Fruit fly (Drosophila melanogaster) whole organism, prepupa: ENCODE data around the gene drl.

Source experiments
- Blimp-1 ChIP-seq: fragments of 200-800 bp; sonication (Bioruptor generic); optimal IDR thresholded peaks from 3 replicates; lab custom pipeline; 2017; ENCODE audit warnings: missing biosample characterization, missing genetic modification characterization, mild to moderate bottlenecking, moderate library complexity, missing genetic modification reagents
- CG10631 ChIP-seq: fragments of 200-800 bp; sonication (Bioruptor generic); optimal IDR thresholded peaks from 2 replicates; lab custom pipeline; 2016; ENCODE audit warnings: missing biosample characterization, missing genetic modification characterization
- CG10669 ChIP-seq: fragments of 200-800 bp; sonication (Bioruptor generic); optimal IDR thresholded peaks from 3 replicates; lab custom pipeline; 2018; ENCODE audit warnings: missing biosample characterization, mild to moderate bottlenecking, missing genetic modification characterization, moderate library complexity
- CG11294 ChIP-seq: fragments of 200-800 bp; sonication (Bioruptor generic); IDR thresholded peaks from 2 replicates; pipeline ENCODE4 v1.3.6; 2022; ENCODE audit warnings: missing biosample characterization, missing genetic modification characterization
- CG11762 ChIP-seq: fragments of 200-800 bp; sonication (Bioruptor generic); optimal IDR thresholded peaks from 3 replicates; lab custom pipeline; 2016; ENCODE audit warnings: missing biosample characterization, missing genetic modification characterization; ENCODE audit not compliant: insufficient read depth
- CG15336 ChIP-seq: fragments of 200-800 bp; sonication (Bioruptor generic); IDR thresholded peaks from 2 replicates; pipeline ENCODE4 v1.3.6; 2022; ENCODE audit warnings: missing biosample characterization, missing genetic modification characterization
- CG1621 ChIP-seq: fragments of 200-800 bp; sonication (Bioruptor generic); optimal IDR thresholded peaks from 3 replicates; lab custom pipeline; 2018; ENCODE audit warnings: missing biosample characterization, mild to moderate bottlenecking, missing genetic modification characterization
- CG16779 ChIP-seq: fragments of 200-800 bp; sonication (Bioruptor generic); optimal IDR thresholded peaks from 3 replicates; lab custom pipeline; 2017; ENCODE audit warnings: missing biosample characterization, mild to moderate bottlenecking, missing genetic modification characterization
- CG3032 ChIP-seq: fragments of 200-800 bp; optimal IDR thresholded peaks from 2 replicates; lab custom pipeline; 2019; ENCODE audit warnings: missing biosample characterization, mild to moderate bottlenecking, missing genetic modification characterization, moderate library complexity
- CG31627 ChIP-seq: fragments of 200-800 bp; sonication (Bioruptor generic); optimal IDR thresholded peaks from 3 replicates; lab custom pipeline; 2016; ENCODE audit warnings: missing biosample characterization, missing genetic modification characterization
- CG3919 ChIP-seq: fragments of 200-800 bp; sonication (Bioruptor generic); optimal IDR thresholded peaks from 3 replicates; lab custom pipeline; 2016; ENCODE audit warnings: missing biosample characterization, missing genetic modification characterization
- CG6276 ChIP-seq: fragments of 200-800 bp; sonication (Bioruptor generic); optimal IDR thresholded peaks from 2 replicates; lab custom pipeline; 2017; ENCODE audit warnings: missing biosample characterization, mild to moderate bottlenecking, missing genetic modification characterization
- CG6792 ChIP-seq: fragments of 200-800 bp; sonication (Bioruptor generic); optimal IDR thresholded peaks from 3 replicates; lab custom pipeline; 2016; ENCODE audit warnings: missing biosample characterization, missing genetic modification characterization
- CG6808 ChIP-seq: fragments of 200-800 bp; sonication (Bioruptor generic); optimal IDR thresholded peaks from 3 replicates; lab custom pipeline; 2017; ENCODE audit warnings: missing biosample characterization, missing genetic modification characterization, mild to moderate bottlenecking, moderate library complexity, missing genetic modification reagents
- CG6854 ChIP-seq: fragments of 200-800 bp; sonication (Bioruptor generic); optimal IDR thresholded peaks from 2 replicates; lab custom pipeline; 2017; ENCODE audit warnings: missing biosample characterization, mild to moderate bottlenecking, missing genetic modification characterization
- CG8119 ChIP-seq: fragments of 200-800 bp; sonication (Bioruptor generic); IDR thresholded peaks from 3 replicates; pipeline ENCODE4 v1.3.6; 2022; ENCODE audit warnings: missing biosample characterization, missing genetic modification characterization
- CG8319 ChIP-seq: fragments of 200-800 bp; sonication (Bioruptor generic); optimal IDR thresholded peaks from 3 replicates; lab custom pipeline; 2016; ENCODE audit warnings: missing biosample characterization, missing genetic modification characterization
- CG8632 ChIP-seq: fragments of 200-800 bp; sonication (Bioruptor generic); optimal IDR thresholded peaks from 3 replicates; lab custom pipeline; 2016; ENCODE audit warnings: missing biosample characterization, missing genetic modification characterization
- CG9139 ChIP-seq: fragments of 200-800 bp; sonication (Bioruptor generic); optimal IDR thresholded peaks from 3 replicates; lab custom pipeline; 2017; ENCODE audit warnings: missing biosample characterization, mild to moderate bottlenecking, missing genetic modification characterization
- Eip75B ChIP-seq: fragments of 200-800 bp; sonication (Bioruptor generic); optimal IDR thresholded peaks from 3 replicates; lab custom pipeline; 2016; ENCODE audit warnings: missing biosample characterization, missing genetic modification characterization
- Eip78C ChIP-seq: fragments of 200-800 bp; sonication (Bioruptor generic); peaks from one replicate; lab custom pipeline; 2016; ENCODE audit warnings: missing biosample characterization, missing genetic modification characterization
- Eip93F ChIP-seq: fragments of 200-800 bp; sonication (Bioruptor generic); optimal IDR thresholded peaks from 2 replicates; lab custom pipeline; 2016; ENCODE audit warnings: missing biosample characterization, mild to moderate bottlenecking, missing genetic modification characterization
- Gug ChIP-seq: fragments of 200-800 bp; sonication (Bioruptor generic); IDR thresholded peaks from 2 replicates; pipeline ENCODE4 v1.3.6; 2022; ENCODE audit warnings: missing biosample characterization, missing genetic modification characterization
- Hr38 ChIP-seq: sonication (Bioruptor generic); optimal IDR thresholded peaks from 2 replicates; lab custom pipeline; 2016; ENCODE audit warnings: missing biosample characterization, missing genetic modification characterization
- Hr39 ChIP-seq: fragments of 200-800 bp; sonication (Bioruptor generic); optimal IDR thresholded peaks from 2 replicates; lab custom pipeline; 2016; ENCODE audit warnings: missing biosample characterization, missing genetic modification characterization
- Hr4 ChIP-seq: fragments of 200-800 bp; sonication (Bioruptor generic); optimal IDR thresholded peaks from 3 replicates; lab custom pipeline; 2016; ENCODE audit warnings: missing biosample characterization, missing genetic modification characterization
- Lpt ChIP-seq: fragments of 200-800 bp; sonication (Bioruptor generic); optimal IDR thresholded peaks from 3 replicates; lab custom pipeline; 2016; ENCODE audit warnings: missing biosample characterization, missing genetic modification characterization
- Met ChIP-seq: fragments of 200-800 bp; sonication (Bioruptor generic); optimal IDR thresholded peaks from 3 replicates; lab custom pipeline; 2016; ENCODE audit warnings: missing biosample characterization, missing genetic modification characterization
- OdsH ChIP-seq: fragments of 200-800 bp; sonication (Bioruptor generic); optimal IDR thresholded peaks from 3 replicates; lab custom pipeline; 2016; ENCODE audit warnings: missing biosample characterization, missing genetic modification characterization
- Smox ChIP-seq: fragments of 200-800 bp; sonication (Bioruptor generic); optimal IDR thresholded peaks from 3 replicates; lab custom pipeline; 2016; ENCODE audit warnings: missing biosample characterization, missing genetic modification characterization
- Sox102F ChIP-seq: fragments of 200-800 bp; sonication (Bioruptor generic); optimal IDR thresholded peaks from 2 replicates; lab custom pipeline; 2016; ENCODE audit warnings: missing biosample characterization, mild to moderate bottlenecking, missing genetic modification characterization
- Sox15 ChIP-seq: fragments of 200-800 bp; sonication (Bioruptor generic); optimal IDR thresholded peaks from 3 replicates; lab custom pipeline; 2016; ENCODE audit warnings: missing biosample characterization, missing genetic modification characterization
- achi ChIP-seq: fragments of 200-800 bp; sonication (Bioruptor generic); optimal IDR thresholded peaks from 3 replicates; lab custom pipeline; 2016; ENCODE audit warnings: missing biosample characterization, missing genetic modification characterization
- cyc ChIP-seq: fragments of 200-800 bp; sonication (Bioruptor generic); optimal IDR thresholded peaks from 3 replicates; lab custom pipeline; 2016; ENCODE audit warnings: missing biosample characterization, missing genetic modification characterization
- dac ChIP-seq: fragments of 200-800 bp; sonication (Bioruptor generic); optimal IDR thresholded peaks from 2 replicates; lab custom pipeline; 2017; ENCODE audit warnings: missing biosample characterization, mild to moderate bottlenecking, missing genetic modification characterization
- dsx ChIP-seq: fragments of 200-800 bp; optimal IDR thresholded peaks from 3 replicates; lab custom pipeline; 2019; ENCODE audit warnings: missing biosample characterization, mild to moderate bottlenecking, missing genetic modification characterization, moderate library complexity; ENCODE audit not compliant: poor library complexity, severe bottlenecking
- eg ChIP-seq: fragments of 200-800 bp; sonication (Bioruptor generic); IDR thresholded peaks from 3 replicates; pipeline ENCODE4 v1.3.6; 2022; ENCODE audit warnings: missing biosample characterization, missing genetic modification characterization
- esn ChIP-seq: fragments of 200-800 bp; sonication (Bioruptor generic); optimal IDR thresholded peaks from 2 replicates; lab custom pipeline; 2016; ENCODE audit warnings: missing biosample characterization, mild to moderate bottlenecking, missing genetic modification characterization, moderate library complexity
- fd59A ChIP-seq: fragments of 200-800 bp; sonication (Bioruptor generic); optimal IDR thresholded peaks from 2 replicates; lab custom pipeline; 2017; ENCODE audit warnings: missing biosample characterization, mild to moderate bottlenecking, missing genetic modification characterization, missing genetic modification reagents
- fkh ChIP-seq: fragments of 200-800 bp; sonication (Bioruptor generic); optimal IDR thresholded peaks from 3 replicates; lab custom pipeline; 2017; ENCODE audit warnings: missing biosample characterization, mild to moderate bottlenecking, missing genetic modification characterization, moderate library complexity
- lz ChIP-seq: fragments of 200-800 bp; sonication (Bioruptor generic); optimal IDR thresholded peaks from 3 replicates; lab custom pipeline; 2016; ENCODE audit warnings: missing biosample characterization, missing genetic modification characterization
- net ChIP-seq: fragments of 200-800 bp; sonication (Bioruptor generic); optimal IDR thresholded peaks from 3 replicates; lab custom pipeline; 2016; ENCODE audit warnings: missing biosample characterization, missing genetic modification characterization
- pdm3 ChIP-seq: fragments of 200-800 bp; sonication (Bioruptor generic); optimal IDR thresholded peaks from 3 replicates; lab custom pipeline; 2016; ENCODE audit warnings: missing biosample characterization, missing genetic modification characterization
- ss ChIP-seq, 2 experiments: fragments of 200-800 bp; sonication (Bioruptor generic); optimal IDR thresholded peaks; 2 replicates in 1 of 2; 3 replicates in 1 of 2; lab custom pipeline; 2017 to 2018; ENCODE audit warnings: mild to moderate bottlenecking in 2 of 2, missing biosample characterization in 2 of 2, missing genetic modification characterization in 2 of 2, moderate library complexity in 1 of 2
- svp ChIP-seq: fragments of 200-800 bp; sonication (Bioruptor generic); peaks from one replicate; lab custom pipeline; 2016; ENCODE audit warnings: missing biosample characterization, missing genetic modification characterization
- vri ChIP-seq: fragments of 200-800 bp; sonication (Bioruptor generic); optimal IDR thresholded peaks from 3 replicates; lab custom pipeline; 2016; ENCODE audit warnings: missing biosample characterization, mild to moderate bottlenecking, missing genetic modification characterization

Gene drl

dm6 chr2L:19141435-19142126 is 48.6 kb upstream of the drl start (continued):
- TF ChIP-seq Sox102F (peak; percentile 92), fd59A (GFP tag; lab: Kevin White, UChicago) (peak; percentile 73), achi (GFP tag; lab: Kevin White, UChicago) (peak; percentile 87), CG9139 (no peak), CG6808 (GFP tag; lab: Kevin White, UChicago) (peak; percentile 77), svp (GFP tag; lab: Kevin White, UChicago) (peak; percentile 96), dac (peak; percentile 75), eg (GFP tag; lab: Robert Waterston, UW) (peak; percentile 78), OdsH (GFP tag; lab: Kevin White, UChicago) (peak; percentile 87), CG15336 (GFP tag; lab: Robert Waterston, UW) (peak; percentile 79), CG3919 (GFP tag; lab: Kevin White, UChicago) (peak; percentile 87), Smox (GFP tag; lab: Kevin White, UChicago) (peak; percentile 91)
- TF ChIP-seq, all 60 proteins: peak for 57

dm6 chr2L:19142176-19142870 is 47.8 kb upstream of the drl start:
- peak; percentile 71 for TF ChIP-seq CG3032 (tag; lab: Kevin White, UChicago)
- peak; percentile 59 for TF ChIP-seq Eip75B (GFP tag; lab: Kevin White, UChicago)
- peak; percentile 84 for TF ChIP-seq svp (GFP tag; lab: Kevin White, UChicago)
- TF ChIP-seq esn (GFP tag; lab: Kevin White, UChicago), result peak; percentile 77
- peak; percentile 53 for TF ChIP-seq CG8632 (GFP tag; lab: Kevin White, UChicago)
- TF ChIP-seq dsx (GFP tag; lab: Kevin White, UChicago), result peak; percentile 25
- TF ChIP-seq CG31627 (GFP tag; lab: Kevin White, UChicago), result peak; percentile 65
- peak; percentile 26; the same call in 1 of the 2 replicates for TF ChIP-seq CG15336 (GFP tag; lab: Robert Waterston, UW)
- TF ChIP-seq fkh, result no peak
- TF ChIP-seq CG11762 (GFP tag; lab: Kevin White, UChicago), result peak; percentile 41
- TF ChIP-seq CG10631, result peak; percentile 71
- no peak for TF ChIP-seq dac
- TF ChIP-seq pdm3 (GFP tag; lab: Kevin White, UChicago), result peak; percentile 49
- TF ChIP-seq Eip93F, result no peak
- no peak for TF ChIP-seq Gug (GFP tag; lab: Robert Waterston, UW)
- peak; percentile 61 for TF ChIP-seq OdsH (GFP tag; lab: Kevin White, UChicago)
- TF ChIP-seq eg (GFP tag; lab: Robert Waterston, UW), result 0 out of 3 replicates have a peak, but pooled peaks have one; percentile 9
- peak; percentile 32 for TF ChIP-seq CG8319 (GFP tag; lab: Kevin White, UChicago)
- TF ChIP-seq Eip78C (GFP tag; lab: Kevin White, UChicago), result peak; percentile 84
- TF ChIP-seq ss (GFP tag; optimal IDR thresholded peaks at IDR 0.05; lab: Kevin White, UChicago), result no peak
- TF ChIP-seq CG6854 (GFP tag; lab: Kevin White, UChicago), result no peak
- TF ChIP-seq CG6792 (GFP tag; lab: Kevin White, UChicago), result peak; percentile 44
- peak; percentile 9 for TF ChIP-seq CG16779
- TF ChIP-seq Hr39 (GFP tag; lab: Kevin White, UChicago), result peak; percentile 59
- no peak for TF ChIP-seq CG11294
- TF ChIP-seq fd59A (GFP tag; lab: Kevin White, UChicago), result peak; percentile 51
- peak; percentile 72 for TF ChIP-seq achi (GFP tag; lab: Kevin White, UChicago)
- peak; percentile 83 for TF ChIP-seq Met (GFP tag; lab: Kevin White, UChicago)
- no peak for TF ChIP-seq CG6276
- TF ChIP-seq CG3919 (GFP tag; lab: Kevin White, UChicago), result peak; percentile 34
- TF ChIP-seq cyc, result peak; percentile 45
- TF ChIP-seq Lpt (GFP tag; lab: Kevin White, UChicago), result no peak
- peak; percentile 57; the same call in 2 of the 3 replicates for TF ChIP-seq CG8119 (GFP tag; lab: Robert Waterston, UW)
- TF ChIP-seq CG6808 (GFP tag; lab: Kevin White, UChicago), result peak; percentile 56
- TF ChIP-seq CG1621 (tag; lab: Kevin White, UChicago), result peak; percentile 46
- TF ChIP-seq Hr4 (GFP tag; lab: Kevin White, UChicago), result peak; percentile 18
- TF ChIP-seq net (GFP tag; lab: Kevin White, UChicago), result peak; percentile 60
- no peak for TF ChIP-seq Hr38 (GFP tag; lab: Kevin White, UChicago)
- TF ChIP-seq Blimp-1 (GFP tag; lab: Kevin White, UChicago), result no peak
- peak; percentile 69 for TF ChIP-seq CG10669 (GFP tag; lab: Kevin White, UChicago)
- TF ChIP-seq vri (GFP tag; lab: Kevin White, UChicago), result peak; percentile 20
- no peak for TF ChIP-seq Sox15 (GFP tag; lab: Kevin White, UChicago)
- TF ChIP-seq lz, result peak; percentile 59
